Fruit fly (Drosophila melanogaster): ENCODE results near the gene rut.

The rut gene

DNA sequence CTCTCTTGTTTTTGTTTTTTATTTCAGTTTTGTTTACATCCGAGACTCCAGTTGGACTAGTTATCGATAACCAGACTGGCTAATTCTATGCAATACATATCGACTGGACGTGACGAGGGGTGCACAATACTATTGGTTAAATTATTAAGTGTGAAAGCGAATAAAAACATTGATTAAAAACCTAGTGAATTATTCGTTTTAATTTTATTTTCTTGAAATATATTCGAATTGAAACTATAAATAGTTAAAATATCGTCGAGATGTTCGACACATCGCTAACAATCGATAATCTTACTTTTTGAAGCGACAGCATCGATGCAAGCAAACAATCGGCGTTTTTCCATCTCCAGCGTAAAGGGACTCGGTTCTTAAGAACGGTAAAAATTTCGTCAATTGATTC, 13.2 kb upstream of the rut start, which contains the start of the genes CG32590 and Flo2 (continued):
- TF ChIP-seq CG3032 (tag; optimal IDR thresholded peaks at IDR 0.05) (peak; percentile 53), CG34406 (GFP tag; optimal IDR thresholded peaks at IDR 0.05) (peak; percentile 59), Lpt (GFP tag; optimal IDR thresholded peaks at IDR 0.05) (peak; percentile 46), dac (GFP tag; optimal IDR thresholded peaks at IDR 0.05) (no peak), Eip93F (GFP tag; optimal IDR thresholded peaks at IDR 0.05) (peak; percentile 29), CG31627 (GFP tag; optimal IDR thresholded peaks at IDR 0.05) (peak; percentile 74), CG11762 (GFP tag; optimal IDR thresholded peaks at IDR 0.05; ENCODE audit: insufficient read depth) (peak; percentile 10), acj6 (GFP tag; optimal IDR thresholded peaks at IDR 0.05) (peak; percentile 77), spab (GFP tag; optimal IDR thresholded peaks at IDR 0.05) (no peak), CG6808 (GFP tag; optimal IDR thresholded peaks at IDR 0.05) (no peak), Smox (GFP tag; optimal IDR thresholded peaks at IDR 0.05) (peak; percentile 63), Hr4 (GFP tag; optimal IDR thresholded peaks at IDR 0.05) (peak; percentile 69), eg (GFP tag; IDR thresholded peaks at IDR 0.05) (peak; percentile 84), net (GFP tag; optimal IDR thresholded peaks at IDR 0.05) (peak; percentile 10), CG7368 (GFP tag; optimal IDR thresholded peaks at IDR 0.05) (no peak), CG9139 (GFP tag; optimal IDR thresholded peaks at IDR 0.05) (no peak), Sox15 (GFP tag; optimal IDR thresholded peaks at IDR 0.05) (peak; percentile 28), CG3919 (GFP tag; optimal IDR thresholded peaks at IDR 0.05) (peak; percentile 60)

DNA sequence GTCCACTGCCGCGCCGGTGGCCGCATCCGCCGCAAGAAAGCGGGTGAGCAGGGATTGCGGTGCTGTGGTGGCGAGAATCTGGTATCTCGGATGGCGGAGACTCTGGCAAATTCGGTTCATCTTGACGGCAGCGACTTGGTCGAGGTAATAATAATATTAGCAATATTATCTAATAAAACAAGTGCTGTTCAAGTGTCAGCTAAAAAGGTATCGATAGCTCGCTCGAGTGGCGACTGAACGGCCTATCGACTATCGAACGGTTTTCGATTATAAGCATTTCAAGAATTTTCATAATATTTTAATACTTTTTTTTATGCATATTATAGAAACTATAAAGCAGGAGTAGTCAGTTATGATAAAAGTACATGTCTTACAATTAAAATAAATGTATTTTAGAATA, 12.1 kb upstream of the rut start, which contains the start of gene Grx5:
Gene Grx5, minus strand, starts transcription at position 216 of the 400 bp plus-strand sequence.
- TF ChIP-seq acj6 (GFP tag; optimal IDR thresholded peaks at IDR 0.05) (no peak), vri (GFP tag; optimal IDR thresholded peaks at IDR 0.05) (peak; percentile 38)

DNA sequence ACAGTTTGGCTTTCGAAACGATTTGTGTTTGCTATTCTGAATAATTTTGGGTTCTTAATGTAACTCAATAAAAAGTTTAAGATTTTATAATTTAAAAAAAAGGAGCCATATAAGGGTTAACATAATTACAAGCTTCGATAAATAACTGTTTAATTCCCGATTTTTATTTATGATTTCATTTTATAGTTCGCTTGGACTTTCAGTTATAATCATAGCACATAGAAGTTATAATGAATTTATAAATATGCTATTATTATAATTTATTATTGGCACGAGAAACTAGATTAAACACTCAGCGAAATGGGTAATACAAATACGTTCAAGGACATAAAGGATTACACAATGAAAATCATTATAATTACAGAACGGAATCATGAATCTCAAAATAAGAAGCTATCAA, 10.6 kb upstream of the rut start, which contains the start of gene CG14410:
Gene CG14410, plus strand, starts transcription at position 301 of the 400 bp plus-strand sequence.
- TF ChIP-seq dsx (GFP tag; optimal IDR thresholded peaks at IDR 0.05; ENCODE audit: poor library complexity, severe bottlenecking) (no peak), CG8632 (GFP tag; optimal IDR thresholded peaks at IDR 0.05) (no peak), CG31627 (GFP tag; optimal IDR thresholded peaks at IDR 0.05) (no peak), Smox (GFP tag; optimal IDR thresholded peaks at IDR 0.05) (no peak), CG6808 (GFP tag; optimal IDR thresholded peaks at IDR 0.05) (no peak), Hr38 (GFP tag; optimal IDR thresholded peaks at IDR 0.05) (no peak), eg (GFP tag; IDR thresholded peaks at IDR 0.05) (no peak), fkh (GFP tag; optimal IDR thresholded peaks at IDR 0.05) (no peak), cyc (GFP tag; optimal IDR thresholded peaks at IDR 0.05) (no peak), acj6 (GFP tag; optimal IDR thresholded peaks at IDR 0.05) (no peak), CG7368 (GFP tag; optimal IDR thresholded peaks at IDR 0.05) (no peak)

DNA sequence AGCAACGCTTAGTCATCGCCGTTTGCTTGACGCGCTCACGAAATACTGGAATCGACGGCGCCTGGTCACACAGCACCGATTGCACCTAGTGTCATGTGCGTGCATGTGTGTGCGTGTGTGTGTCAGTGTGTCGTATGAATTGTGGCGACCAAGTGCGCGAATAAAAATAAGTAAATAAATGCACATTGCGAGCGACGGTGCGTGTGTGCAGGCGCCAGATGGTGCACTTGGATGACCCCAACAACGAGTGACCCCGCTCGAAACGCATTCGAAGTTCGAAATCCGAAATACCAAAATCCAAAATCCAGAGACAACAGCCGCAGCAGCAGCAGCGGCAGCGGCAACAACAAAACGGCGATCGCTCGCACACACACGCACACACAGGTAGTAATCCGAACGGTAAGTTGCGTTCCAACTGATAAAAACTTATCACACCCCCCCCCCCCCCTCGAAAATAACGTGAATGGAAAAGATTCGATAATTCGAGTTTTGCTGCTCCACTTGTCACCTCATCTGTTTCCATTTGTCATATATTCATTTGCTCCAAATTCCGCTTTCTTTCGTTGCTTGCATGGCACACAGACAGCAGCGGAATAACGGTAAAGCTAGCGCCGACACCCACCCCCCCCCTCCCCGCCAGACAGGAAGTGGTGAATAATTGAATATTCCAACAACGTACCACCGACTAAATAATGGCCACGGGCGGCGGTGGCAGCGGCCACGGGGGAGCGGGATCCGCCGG, 6.9 kb upstream of the rut start, which contains the start of gene CG14411:
Gene CG14411, plus strand, starts transcription at position 86 of the 742 bp plus-strand sequence.
- TF ChIP-seq achi (GFP tag; optimal IDR thresholded peaks at IDR 0.05): peak; percentile 43
- TF ChIP-seq eg (GFP tag; IDR thresholded peaks at IDR 0.05): 0 out of 3 replicates have a peak, but pooled peaks have one; percentile 9
- peak; percentile 80 for TF ChIP-seq svp (GFP tag)
- peak; percentile 20 for TF ChIP-seq fkh (GFP tag; optimal IDR thresholded peaks at IDR 0.05)
- peak; percentile 7 for TF ChIP-seq CG6854 (GFP tag; optimal IDR thresholded peaks at IDR 0.05)
- peak; percentile 64 for TF ChIP-seq Eip78C (GFP tag)
- TF ChIP-seq spab (GFP tag; optimal IDR thresholded peaks at IDR 0.05): no peak
- TF ChIP-seq CG8319 (GFP tag; optimal IDR thresholded peaks at IDR 0.05): no peak

DNA sequence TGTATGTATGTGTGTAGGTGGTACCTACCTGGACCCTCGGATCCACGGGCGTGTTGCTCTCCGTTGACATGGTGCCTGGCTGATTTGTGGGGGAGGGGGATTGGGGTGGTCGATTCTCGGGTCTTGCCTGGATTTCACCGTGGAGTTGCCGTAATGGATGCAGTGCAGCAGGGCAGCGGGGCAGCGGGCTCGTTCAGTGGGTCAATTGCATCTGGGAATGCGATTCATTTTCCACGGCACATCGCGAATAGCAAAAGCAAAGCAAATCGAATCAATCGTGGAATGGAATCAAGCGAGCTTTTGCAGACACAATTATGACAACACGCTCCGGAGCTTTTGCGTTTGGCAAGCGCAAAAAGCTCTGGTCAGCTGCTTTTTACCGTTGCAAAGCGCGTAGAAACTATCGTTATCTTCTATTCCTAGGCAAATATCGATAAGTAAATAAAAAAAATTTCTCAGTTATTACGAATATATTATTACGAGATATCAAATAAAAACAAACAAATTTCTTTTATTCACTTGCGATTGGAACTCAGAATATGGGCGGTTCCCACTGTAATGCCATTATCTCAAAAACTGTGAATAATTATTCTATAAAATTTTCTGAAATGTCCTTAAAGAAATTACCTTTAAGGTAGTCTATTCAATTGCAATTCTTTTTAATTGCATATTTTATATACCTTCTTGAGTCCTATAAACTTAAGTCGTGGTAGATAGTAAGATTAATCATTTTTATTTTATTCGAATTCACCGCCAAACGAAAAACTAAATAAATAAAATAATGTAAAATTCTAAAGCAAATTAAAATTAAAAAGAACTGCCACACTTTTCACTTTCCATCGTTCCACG, 6.1 kb upstream of the rut start, which contains the start of gene CG14408:
Gene CG14408, minus strand, starts transcription at position 321 of the 849 bp plus-strand sequence.
- TF ChIP-seq CG11902 (GFP tag; optimal IDR thresholded peaks at IDR 0.05): no peak
- TF ChIP-seq net (GFP tag; optimal IDR thresholded peaks at IDR 0.05): no peak
- peak; percentile 6 for TF ChIP-seq fkh (GFP tag; optimal IDR thresholded peaks at IDR 0.05)
- TF ChIP-seq Eip78C (GFP tag): peak; percentile 51
- peak; percentile 3 for TF ChIP-seq topi (GFP tag; optimal IDR thresholded peaks at IDR 0.05)

Data from whole organism, prepupa.